Fruit fly (Drosophila melanogaster) whole organism: ENCODE results near the gene Idua.

Experiments
- CG8478 ChIP-seq: fragments of >200 bp; optimal IDR thresholded peaks from 2 replicates; lab custom pipeline; 2018; ENCODE audit warnings: inconsistent platforms
- Dll ChIP-seq: fragments of >200 bp; optimal IDR thresholded peaks from 2 replicates; lab custom pipeline; 2017
- pan ChIP-seq: fragments of >200 bp; optimal IDR thresholded peaks from 2 replicates; lab custom pipeline; 2017
- psq ChIP-seq: fragments of >200 bp; optimal IDR thresholded peaks from 2 replicates; lab custom pipeline; 2017

- TF ChIP-seq psq (no peak), CG8478 (lab: Kevin White, UChicago) (no peak), Dll (lab: Kevin White, UChicago) (no peak), pan (lab: Kevin White, UChicago) (no peak)
Measured at dm6 chr2L:11106562-11106962, 6.3 kb downstream of the Idua start, which contains the start of gene Reps.
